Worm (Caenorhabditis elegans): ENCODE data around the gene cyp-35C1.

The cyp-35C1 gene

DNA sequence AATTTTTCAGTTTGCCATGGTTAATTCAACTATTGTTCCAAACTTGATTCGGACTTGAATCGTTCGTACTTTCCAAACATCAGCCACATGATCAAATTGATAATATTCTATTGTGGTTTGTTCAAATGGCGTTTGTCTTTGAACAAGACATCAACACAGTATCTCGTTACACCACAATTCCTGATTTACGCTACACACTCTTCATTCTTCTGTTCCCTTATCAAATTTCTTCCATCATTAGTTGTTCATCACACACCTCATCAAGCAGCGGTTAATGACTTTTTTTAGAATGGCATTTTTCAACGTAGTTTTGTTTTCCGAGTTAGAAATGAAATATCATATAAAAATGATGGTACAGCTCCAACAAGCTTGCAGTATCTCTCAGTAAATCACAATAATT, 20.1 kb downstream of the cyp-35C1 start:
- TF ChIP-seq unc-62 (GFP tag; optimal IDR thresholded peaks at IDR 0.05), result no peak

DNA sequence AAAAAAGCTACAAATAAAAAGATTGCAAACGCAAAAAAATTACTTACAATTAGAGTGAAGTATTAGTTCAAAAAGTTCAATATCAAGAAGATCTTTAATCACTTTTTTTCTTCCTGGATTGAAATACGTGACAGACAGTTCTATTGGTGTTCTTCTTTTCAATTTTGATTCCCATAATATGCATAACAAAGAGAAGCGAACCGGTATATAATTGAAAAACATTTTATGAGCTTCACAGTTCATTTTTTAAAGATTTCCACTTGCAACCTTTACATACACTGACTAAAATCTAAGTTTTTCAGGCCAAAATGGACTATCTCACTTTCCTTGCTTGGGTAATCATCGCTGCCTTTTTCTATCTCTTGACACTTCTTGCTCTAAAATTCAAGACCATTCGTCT, 21.8 kb downstream of the cyp-35C1 start, which contains the start of gene T22G5.1:
Gene T22G5.1 (plus strand): TSS at position 301 of the 400 bp plus-strand sequence.
- TF ChIP-seq unc-62 (GFP tag; optimal IDR thresholded peaks at IDR 0.05), result no peak

DNA sequence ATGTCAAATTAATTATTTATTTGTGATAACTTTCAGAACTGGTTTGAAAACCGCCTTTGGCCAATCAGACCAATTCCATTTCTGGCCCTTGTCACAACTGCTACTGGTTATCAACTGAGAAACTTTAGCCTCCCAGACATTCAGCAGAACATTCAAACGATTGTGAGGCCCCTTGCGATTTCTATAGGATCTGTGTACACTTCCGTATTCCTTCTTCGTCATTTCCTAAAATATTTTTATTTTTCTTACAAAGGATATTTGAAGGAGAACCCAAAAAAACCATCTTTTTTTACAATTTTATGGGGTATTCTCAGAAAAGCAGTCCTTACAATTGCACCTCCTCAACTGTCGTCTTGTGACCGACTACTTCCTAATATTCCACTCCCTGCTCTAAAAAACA, 25.0 kb downstream of the cyp-35C1 start:
- TF ChIP-seq unc-62 (GFP tag; optimal IDR thresholded peaks at IDR 0.05), result no peak

DNA sequence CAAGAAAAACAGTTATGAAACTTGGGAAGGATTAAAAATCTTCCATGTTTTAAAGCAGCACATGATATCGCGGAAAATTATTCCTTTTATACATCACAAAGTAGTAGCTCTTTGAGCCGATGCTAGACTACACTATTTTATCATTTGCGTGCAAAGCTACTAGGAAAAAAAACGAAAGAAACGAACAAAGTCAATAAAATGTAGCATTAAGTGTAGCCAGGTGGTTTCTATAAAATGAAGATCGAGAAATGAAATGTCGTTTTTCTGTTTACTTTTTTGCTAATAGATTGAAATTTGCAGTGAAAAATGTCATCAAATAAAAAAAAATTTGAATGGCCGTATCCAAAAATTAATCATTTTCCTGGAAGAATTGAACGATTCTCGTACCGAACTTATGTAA, 25.4 kb downstream of the cyp-35C1 start, which contains the start of gene cpt-5:
Gene cpt-5 (plus strand): TSS at position 301 of the 400 bp plus-strand sequence.
- no peak for TF ChIP-seq unc-62 (GFP tag; optimal IDR thresholded peaks at IDR 0.05)

DNA sequence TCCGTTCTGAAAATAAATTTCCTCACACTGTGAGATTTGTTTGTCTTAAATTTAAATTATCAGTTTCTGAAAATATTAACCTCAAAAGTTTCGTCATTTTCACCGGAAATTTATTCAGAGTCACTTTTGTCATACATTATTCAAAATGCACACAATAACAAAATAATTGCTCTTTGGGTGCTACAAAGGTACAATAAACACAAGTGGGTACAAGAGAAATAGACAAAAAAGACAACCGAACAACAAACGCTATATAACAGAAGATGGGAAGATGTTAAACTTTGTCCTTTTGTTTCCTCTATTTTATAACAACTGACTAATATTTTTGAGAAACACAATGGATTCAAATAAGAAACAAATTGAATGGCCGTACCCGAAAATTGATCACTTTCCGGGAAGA, 28.7 kb downstream of the cyp-35C1 start:
- TF ChIP-seq unc-62 (GFP tag; optimal IDR thresholded peaks at IDR 0.05), result no peak

DNA sequence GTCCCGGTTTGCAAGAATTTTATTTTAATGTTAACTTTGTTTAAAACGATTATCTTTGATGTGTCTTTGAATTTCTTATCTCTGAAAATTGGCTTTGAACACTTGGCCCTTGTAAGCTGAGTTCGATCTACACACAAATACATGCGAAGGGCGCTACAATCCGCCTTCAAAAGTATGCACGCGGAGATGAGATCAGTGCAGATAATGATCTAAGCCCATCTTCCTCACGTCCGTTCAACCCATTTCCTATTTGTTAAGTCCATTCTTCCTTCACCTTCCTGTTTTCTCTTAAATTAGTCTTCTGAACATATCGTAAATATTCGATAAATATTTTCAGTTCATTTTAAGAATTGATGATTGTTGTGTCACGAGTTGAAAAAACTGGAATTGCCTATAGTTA, 31.9 kb downstream of the cyp-35C1 start, which contains the start of gene nhr-175:
Gene nhr-175 (plus strand): TSS at position 339 of the 400 bp plus-strand sequence.
- no peak for TF ChIP-seq unc-62 (GFP tag; optimal IDR thresholded peaks at IDR 0.05)

DNA sequence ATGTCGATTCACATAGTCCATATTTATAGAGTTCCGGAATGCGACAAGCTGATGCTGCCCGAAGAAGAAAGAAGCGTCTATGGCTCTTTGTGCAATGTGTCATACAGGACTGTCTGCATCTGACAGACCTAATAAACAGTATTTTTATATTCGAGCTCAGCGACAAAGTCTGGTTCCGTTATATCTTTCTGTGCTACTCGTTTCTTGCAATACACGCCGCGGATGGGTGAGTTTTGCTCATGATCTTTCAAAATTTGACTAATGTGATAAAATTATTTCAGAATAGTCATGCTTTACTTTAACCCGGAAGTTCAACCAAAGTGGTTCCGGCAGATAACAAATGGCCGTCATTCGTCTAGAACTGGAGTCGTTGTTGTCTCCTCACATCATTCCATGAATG, 34.6 kb downstream of the cyp-35C1 start:
- no peak for TF ChIP-seq unc-62 (GFP tag; optimal IDR thresholded peaks at IDR 0.05)

DNA sequence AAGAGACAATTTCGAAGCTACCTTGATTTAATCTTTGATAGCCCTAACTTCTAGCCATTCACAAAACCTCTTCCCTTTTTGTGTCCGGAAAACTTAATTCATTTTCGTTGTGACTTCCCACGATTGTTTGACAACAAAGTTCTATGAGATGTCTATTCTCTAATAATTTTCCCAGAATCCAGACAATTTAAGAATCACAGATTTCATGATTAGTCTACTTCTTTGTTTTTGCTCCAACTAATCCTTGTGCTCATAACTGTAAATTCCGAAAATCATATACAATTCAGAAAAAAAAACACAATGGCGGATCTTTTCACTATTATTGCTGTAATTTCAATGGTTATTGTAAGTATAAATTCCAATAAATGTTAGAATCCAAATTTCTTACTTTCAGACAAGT, 35.8 kb downstream of the cyp-35C1 start, which contains the start of gene srx-137:
Gene srx-137 (plus strand): TSS at position 301 of the 400 bp plus-strand sequence.
- TF ChIP-seq unc-62 (GFP tag; optimal IDR thresholded peaks at IDR 0.05), result no peak

DNA sequence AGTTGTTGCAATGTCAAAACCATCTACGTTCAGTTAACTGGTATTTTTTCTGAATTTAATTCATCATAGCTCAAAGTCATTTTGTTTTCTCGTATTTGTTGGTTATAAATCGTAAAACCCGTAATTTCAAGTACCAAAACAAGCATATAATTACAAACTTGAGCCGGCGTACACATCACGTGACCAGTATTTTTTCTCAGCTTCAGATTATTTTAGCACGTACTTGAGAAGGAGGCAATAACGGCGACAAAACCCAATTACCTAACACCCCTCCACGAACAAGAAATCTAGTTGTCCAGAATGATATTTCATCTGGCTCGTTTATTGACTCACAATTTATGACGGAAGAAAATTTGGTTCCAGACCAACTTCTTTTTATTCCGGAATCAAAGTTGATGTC, 39.4 kb downstream of the cyp-35C1 start, which contains the start of gene srx-135:
Gene srx-135 (plus strand): TSS at position 301 of the 400 bp plus-strand sequence.
- no peak for TF ChIP-seq unc-62 (GFP tag; optimal IDR thresholded peaks at IDR 0.05)

DNA sequence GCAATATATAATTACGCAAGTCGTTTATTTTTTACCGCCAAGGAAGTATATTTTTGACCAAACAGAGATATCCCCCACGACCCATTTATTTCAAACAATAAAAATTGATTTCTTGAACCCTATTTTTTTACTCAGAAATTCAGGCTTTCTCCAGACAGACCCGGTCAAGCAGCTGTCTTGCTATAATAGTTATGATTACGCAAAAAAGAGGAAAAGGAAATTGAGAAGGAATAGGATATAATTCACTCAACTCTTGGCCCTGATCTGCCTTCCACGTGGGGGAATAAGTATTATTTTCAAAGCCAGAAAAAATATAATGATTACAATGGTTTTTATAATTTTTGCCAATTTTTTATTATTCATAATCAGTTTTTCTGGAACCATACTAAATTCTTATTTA, 41.2 kb downstream of the cyp-35C1 start, which contains the start of gene srx-136:
Gene srx-136 (plus strand): TSS at position 301 of the 400 bp plus-strand sequence.
- TF ChIP-seq unc-62 (GFP tag; optimal IDR thresholded peaks at IDR 0.05), result no peak

DNA sequence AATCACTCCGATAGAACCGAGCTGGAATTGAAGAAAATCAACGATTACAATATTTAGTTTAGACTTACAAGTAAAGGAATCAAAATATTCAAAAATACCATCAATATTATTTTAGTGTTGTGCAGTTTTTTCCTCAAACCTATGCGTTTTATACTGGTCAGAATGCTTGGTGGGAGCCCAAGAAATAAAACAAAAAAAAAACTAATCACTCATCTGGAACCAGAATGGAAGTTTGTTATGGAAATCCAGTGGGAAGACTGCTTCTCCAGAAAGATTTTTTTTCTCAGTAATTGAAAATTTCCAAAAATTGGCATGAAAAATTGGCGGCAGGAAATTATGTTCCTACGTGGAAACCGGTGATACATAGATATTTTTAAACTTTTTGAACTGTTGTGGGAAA, 41.9 kb downstream of the cyp-35C1 start, which contains the start of gene srx-134:
Gene srx-134 (minus strand): TSS at position 101 of the 400 bp plus-strand sequence.
- TF ChIP-seq unc-62 (GFP tag; optimal IDR thresholded peaks at IDR 0.05), result no peak

DNA sequence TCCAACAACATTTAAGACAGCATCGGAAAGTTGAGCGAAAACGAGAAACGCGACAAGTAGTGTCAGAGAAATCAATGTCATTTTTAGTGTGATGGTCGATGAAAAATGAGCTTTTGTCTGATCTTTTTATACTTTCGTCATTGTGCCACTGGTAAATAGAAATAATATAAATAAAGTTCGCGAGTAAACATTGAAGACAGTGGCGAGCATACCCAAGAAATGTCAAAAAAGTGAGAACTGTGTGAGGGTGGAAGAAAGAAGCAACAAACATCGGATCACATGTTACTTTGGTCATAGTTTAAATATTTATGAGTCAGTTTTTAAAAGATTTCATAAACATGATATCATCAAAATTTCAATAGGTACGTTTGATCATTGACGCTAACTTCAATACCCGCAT, 44.0 kb downstream of the cyp-35C1 start, which contains the start of gene ttr-21:
Gene ttr-21 (minus strand): TSS at position 100 of the 400 bp plus-strand sequence.
- TF ChIP-seq unc-62 (GFP tag; optimal IDR thresholded peaks at IDR 0.05), result no peak

DNA sequence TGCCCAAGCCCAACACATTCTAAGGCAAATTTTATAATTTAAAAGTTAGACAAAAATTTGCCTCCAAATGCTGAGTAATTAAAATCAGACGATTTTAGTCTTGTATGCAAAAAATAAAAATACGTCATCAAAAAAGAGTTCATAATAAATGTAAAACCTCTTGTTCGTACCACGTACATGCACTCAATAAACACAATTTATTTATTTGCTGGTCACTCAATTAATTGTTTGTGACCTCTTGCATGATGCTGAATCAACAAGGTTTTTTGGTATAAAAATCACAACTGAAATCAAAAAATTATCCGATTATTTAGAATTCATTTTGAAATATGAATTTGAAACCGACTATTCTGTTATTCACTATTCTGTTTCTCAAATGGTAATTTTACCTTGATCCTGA, 48.1 kb downstream of the cyp-35C1 start, which contains the start of gene hpx-2:
Gene hpx-2 (plus strand): TSS at position 301 of the 400 bp plus-strand sequence.
- TF ChIP-seq unc-62 (GFP tag; optimal IDR thresholded peaks at IDR 0.05), result no peak

DNA sequence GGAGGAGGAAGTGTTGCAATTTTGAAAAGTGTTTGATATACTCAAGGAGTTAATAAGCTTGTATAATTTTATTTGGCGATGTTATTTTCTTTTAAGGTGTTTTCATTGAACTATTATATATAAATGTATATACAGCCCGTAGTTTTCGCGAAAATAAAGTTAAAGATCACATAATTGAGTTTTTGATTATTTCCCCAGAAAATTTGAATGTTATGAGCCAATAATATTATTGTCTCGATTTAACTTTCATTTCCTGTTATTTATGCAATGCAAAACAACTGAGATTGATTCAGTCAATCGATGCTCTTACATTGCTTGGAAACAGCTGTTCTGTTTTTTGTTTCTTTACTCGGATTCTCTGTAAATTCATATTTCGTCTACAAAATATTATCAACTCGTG, 49.9 kb downstream of the cyp-35C1 start, which contains the start of gene srx-133:
Gene srx-133 (plus strand): TSS at position 301 of the 400 bp plus-strand sequence.
- no peak for TF ChIP-seq unc-62 (GFP tag; optimal IDR thresholded peaks at IDR 0.05)
